Fruit fly (Drosophila melanogaster) Kc167 (cell line): ENCODE measurements around the gene Ugt307A1.

Source experiments
- Myc ChIP-seq: fragments of >200 bp; optimal IDR thresholded peaks from 2 replicates; lab custom pipeline; 2017; ENCODE audit warnings: missing external identifiers
- h ChIP-seq: fragments of >200 bp; optimal IDR thresholded peaks from 3 replicates; lab custom pipeline; 2018; ENCODE audit warnings: missing external identifiers
- psq ChIP-seq: fragments of >200 bp; optimal IDR thresholded peaks from 2 replicates; lab custom pipeline; 2017; ENCODE audit warnings: missing external identifiers
- ttk ChIP-seq: sonication (Bioruptor generic); optimal IDR thresholded peaks from 2 replicates; lab custom pipeline; 2017; ENCODE audit warnings: missing external identifiers

DNA sequence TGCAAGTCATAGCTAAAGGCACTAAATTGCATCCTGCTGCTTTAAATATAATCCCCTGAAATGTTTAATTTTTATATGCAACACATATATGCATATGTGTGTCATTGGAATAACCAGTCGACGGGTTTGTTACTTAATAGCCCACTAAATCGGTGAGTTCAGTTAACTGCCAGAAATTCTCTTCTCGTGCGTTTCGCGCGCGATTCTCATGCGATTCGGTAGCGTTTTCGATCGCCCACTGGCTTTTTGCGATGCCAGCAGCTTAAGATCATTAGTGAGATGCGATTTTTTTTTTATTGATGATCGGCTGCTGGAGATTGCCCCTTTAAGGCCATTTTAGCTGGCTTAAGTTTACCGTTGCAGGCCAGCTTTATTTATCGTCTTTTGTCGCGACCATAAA, 3.4 kb downstream of the Ugt307A1 start:
- TF ChIP-seq h (lab: Kevin White, UChicago) = no peak
- TF ChIP-seq ttk (lab: Kevin White, UChicago) = no peak
- no peak for TF ChIP-seq Myc
- no peak for TF ChIP-seq psq
